Fruit fly (Drosophila melanogaster) whole organism, prepupa: ENCODE data around the gene Art8.

Source experiments
- CG3032 ChIP-seq: fragments of 200-800 bp; optimal IDR thresholded peaks from 2 replicates; lab custom pipeline; 2019; ENCODE audit warnings: missing biosample characterization, mild to moderate bottlenecking, missing genetic modification characterization, moderate library complexity
- CG32006 ChIP-seq: fragments of 200-800 bp; sonication (Bioruptor generic); optimal IDR thresholded peaks from 3 replicates; lab custom pipeline; 2017; ENCODE audit warnings: missing biosample characterization, mild to moderate bottlenecking, missing genetic modification characterization
- Ets21C ChIP-seq: fragments of 200-800 bp; sonication (Bioruptor generic); optimal IDR thresholded peaks from 3 replicates; lab custom pipeline; 2016; ENCODE audit warnings: missing biosample characterization, missing genetic modification characterization
- Ets96B ChIP-seq: fragments of 200-800 bp; optimal IDR thresholded peaks from 2 replicates; lab custom pipeline; 2019; ENCODE audit warnings: missing biosample characterization, mild to moderate bottlenecking, missing genetic modification characterization, moderate library complexity
- Met ChIP-seq: fragments of 200-800 bp; sonication (Bioruptor generic); optimal IDR thresholded peaks from 3 replicates; lab custom pipeline; 2016; ENCODE audit warnings: missing biosample characterization, missing genetic modification characterization
- Sox102F ChIP-seq: fragments of 200-800 bp; sonication (Bioruptor generic); optimal IDR thresholded peaks from 2 replicates; lab custom pipeline; 2016; ENCODE audit warnings: missing biosample characterization, mild to moderate bottlenecking, missing genetic modification characterization
- dsx ChIP-seq: fragments of 200-800 bp; optimal IDR thresholded peaks from 3 replicates; lab custom pipeline; 2019; ENCODE audit warnings: missing biosample characterization, mild to moderate bottlenecking, missing genetic modification characterization, moderate library complexity; ENCODE audit not compliant: poor library complexity, severe bottlenecking
- eg ChIP-seq: fragments of 200-800 bp; sonication (Bioruptor generic); IDR thresholded peaks from 3 replicates; pipeline ENCODE4 v1.3.6; 2022; ENCODE audit warnings: missing biosample characterization, missing genetic modification characterization

DNA sequence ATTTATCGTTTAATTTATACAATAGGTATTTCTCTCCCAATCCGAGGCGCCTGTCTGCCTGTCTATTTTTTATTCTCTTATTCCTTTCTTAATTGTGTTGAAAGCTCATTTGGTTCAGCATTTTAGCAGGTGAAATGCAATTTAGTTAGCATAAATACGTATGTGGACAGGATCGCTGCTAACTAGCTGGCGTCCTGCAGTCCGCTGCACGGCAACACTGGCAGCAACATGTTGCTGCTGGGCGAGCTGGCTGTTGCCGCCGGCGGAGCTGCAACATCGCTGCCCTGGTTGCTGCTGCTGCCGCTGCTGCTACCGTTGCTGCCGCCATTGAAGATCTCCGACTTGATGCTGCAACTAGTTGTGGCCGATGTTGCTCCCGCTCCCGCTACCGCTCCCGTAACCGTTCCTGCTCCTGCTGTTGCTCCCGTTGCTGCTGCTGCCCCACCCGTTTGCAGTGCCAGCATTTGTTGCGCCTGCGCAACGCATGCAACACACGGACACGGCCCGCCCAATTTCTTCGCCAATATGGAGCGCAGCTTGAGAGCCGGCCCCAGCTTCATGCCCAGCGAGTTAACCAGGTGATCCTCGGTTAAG lies 3.2 kb upstream of the Art8 start:
- no peak for TF ChIP-seq Ets96B (tag; lab: Kevin White, UChicago)
- TF ChIP-seq dsx (GFP tag; lab: Kevin White, UChicago), result no peak
- TF ChIP-seq Met (GFP tag; lab: Kevin White, UChicago), result no peak
- no peak for TF ChIP-seq Sox102F (GFP tag; lab: Kevin White, UChicago)
- TF ChIP-seq Ets21C (GFP tag; lab: Kevin White, UChicago), result no peak
- TF ChIP-seq CG3032 (tag; lab: Kevin White, UChicago), result no peak
- no peak for TF ChIP-seq CG32006 (GFP tag; lab: Kevin White, UChicago)
- no peak for TF ChIP-seq eg
